ENCODE assay signal across 1 fruit fly cellular context in genomic region chrX:16158270-16158926, dm6.
TF ChIP-seq lines count a peak whose summit lies in the region.

No protein-coding gene starts in this region.

TF ChIP-seq in whole organism, embryonic, 481 proteins besides CTCF, POLR2A, EP300 and RAD21 (continued from another document and continues in another):
- TF ChIP-seq seq (GFP tag; IDR thresholded peaks at IDR 0.05; lab: Robert Waterston, UW) (no peak), gcm (GFP tag; optimal IDR thresholded peaks at IDR 0.05; lab: Kevin White, UChicago) (no peak), CG12769 (tag; optimal IDR thresholded peaks at IDR 0.05; lab: Kevin White, UChicago) (no peak), Gug (GFP tag; IDR thresholded peaks at IDR 0.05; lab: Robert Waterston, UW) (no peak), Oaz (GFP tag; IDR thresholded peaks at IDR 0.05; lab: Robert Waterston, UW) (no peak), CG4854 (GFP tag; optimal IDR thresholded peaks at IDR 0.05; lab: Kevin White, UChicago) (no peak), tap (tag; optimal IDR thresholded peaks at IDR 0.05; lab: Kevin White, UChicago) (no peak), ase (GFP tag; IDR thresholded peaks at IDR 0.05; lab: Robert Waterston, UW) (no peak), CG32767 (GFP tag; IDR thresholded peaks at IDR 0.05; lab: Robert Waterston, UW) (no peak), usp (GFP tag; optimal IDR thresholded peaks at IDR 0.05; lab: Kevin White, UChicago) (no peak), Sry-δ (GFP tag; optimal IDR thresholded peaks at IDR 0.05; lab: Kevin White, UChicago) (no peak), her (GFP tag; optimal IDR thresholded peaks at IDR 0.05; lab: Kevin White, UChicago) (no peak), Sox100B (GFP tag; optimal IDR thresholded peaks at IDR 0.05; lab: Kevin White, UChicago) (peak; percentile 36), CG1233 (GFP tag; optimal IDR thresholded peaks at IDR 0.05; lab: Kevin White, UChicago) (peak; percentile 2), Opbp (GFP tag; IDR thresholded peaks at IDR 0.05; lab: Robert Waterston, UW; ENCODE audit: partially characterized antibody) (no peak), cas (GFP tag; IDR thresholded peaks at IDR 0.05; lab: Robert Waterston, UW) (no peak), tup (GFP tag; optimal IDR thresholded peaks at IDR 0.05; lab: Kevin White, UChicago) (no peak), Vsx1 (GFP tag; optimal IDR thresholded peaks at IDR 0.05; lab: Kevin White, UChicago) (no peak), B-H2 (GFP tag; optimal IDR thresholded peaks at IDR 0.05; lab: Kevin White, UChicago) (no peak), CG4730 (GFP tag; IDR thresholded peaks at IDR 0.05; lab: Robert Waterston, UW) (no peak), CoRest (tag; optimal IDR thresholded peaks at IDR 0.05; lab: Kevin White, UChicago) (peak; percentile 58), twi (tag; optimal IDR thresholded peaks at IDR 0.05; lab: Kevin White, UChicago) (no peak), Dbx (GFP tag; IDR thresholded peaks at IDR 0.05; lab: Robert Waterston, UW) (no peak), Hmr (GFP tag; optimal IDR thresholded peaks at IDR 0.05; lab: Kevin White, UChicago) (peak; percentile 43), CG6654 (GFP tag; optimal IDR thresholded peaks at IDR 0.05; lab: Kevin White, UChicago) (no peak), vnd (GFP tag; IDR thresholded peaks at IDR 0.05; lab: Robert Waterston, UW; ENCODE audit: partially characterized antibody) (no peak), Hsf (GFP tag; optimal IDR thresholded peaks at IDR 0.05; lab: Kevin White, UChicago) (peak; percentile 47), zf30C (GFP tag; optimal IDR thresholded peaks at IDR 0.05; lab: Kevin White, UChicago) (peak; percentile 6), CG7745 (tag; optimal IDR thresholded peaks at IDR 0.05; lab: Kevin White, UChicago) (no peak), CG43689 (GFP tag; IDR thresholded peaks at IDR 0.05; lab: Robert Waterston, UW) (no peak), CG11696 (GFP tag; IDR thresholded peaks at IDR 0.05; lab: Robert Waterston, UW) (no peak), CG31224 (GFP tag; IDR thresholded peaks at IDR 0.05; lab: Robert Waterston, UW) (no peak), Fer1 (GFP tag; optimal IDR thresholded peaks at IDR 0.05; lab: Kevin White, UChicago) (no peak), GATAe (GFP tag; conservative IDR thresholded peaks at IDR 0.05; lab: Robert Waterston, UW) (no peak), toy (GFP tag; IDR thresholded peaks at IDR 0.05; lab: Robert Waterston, UW) (no peak), Sin3A (optimal IDR thresholded peaks at IDR 0.05; lab: Kevin White, UChicago) (no peak), CG7357 (GFP tag; IDR thresholded peaks at IDR 0.05; lab: Robert Waterston, UW) (no peak), CG12942 (GFP tag; optimal IDR thresholded peaks at IDR 0.05; lab: Kevin White, UChicago) (no peak), CG7271 (tag; optimal IDR thresholded peaks at IDR 0.05; lab: Kevin White, UChicago) (no peak), bigmax (GFP tag; optimal IDR thresholded peaks at IDR 0.05; lab: Kevin White, UChicago) (no peak), wek (GFP tag; optimal IDR thresholded peaks at IDR 0.05; lab: Kevin White, UChicago) (no peak), chinmo (GFP tag; IDR thresholded peaks at IDR 0.05; lab: Robert Waterston, UW; ENCODE audit: partially characterized antibody) (0 out of 4 replicates have a peak, but pooled peaks have one; percentile 26), vvl (GFP tag; IDR thresholded peaks at IDR 0.05; lab: Robert Waterston, UW) (0 out of 2 replicates have a peak, but pooled peaks have one; percentile 39), stc (GFP tag; IDR thresholded peaks at IDR 0.05; lab: Robert Waterston, UW) (no peak), CG16863 (GFP tag; optimal IDR thresholded peaks at IDR 0.05; lab: Kevin White, UChicago) (peak; percentile 28), CG18599 (GFP tag; optimal IDR thresholded peaks at IDR 0.05; lab: Kevin White, UChicago) (peak; percentile 26), CG9437 (GFP tag; optimal IDR thresholded peaks at IDR 0.05; lab: Kevin White, UChicago) (peak; percentile 36), Hand (GFP tag; optimal IDR thresholded peaks at IDR 0.05; lab: Kevin White, UChicago) (no peak), br (optimal IDR thresholded peaks at IDR 0.05; lab: Kevin White, UChicago) (no peak), CG10209 (GFP tag; optimal IDR thresholded peaks at IDR 0.05; lab: Kevin White, UChicago) (peak; percentile 38), Dad (GFP tag; optimal IDR thresholded peaks at IDR 0.05; lab: Kevin White, UChicago) (no peak), so (GFP tag; IDR thresholded peaks at IDR 0.05; lab: Robert Waterston, UW) (no peak), CG17612 (GFP tag; IDR thresholded peaks at IDR 0.05; lab: Robert Waterston, UW) (no peak), ewg (GFP tag; optimal IDR thresholded peaks at IDR 0.05; lab: Kevin White, UChicago) (peak; percentile 15), Jarid2 (GFP tag; optimal IDR thresholded peaks at IDR 0.05; lab: Kevin White, UChicago) (no peak), Gsc (GFP tag; IDR thresholded peaks at IDR 0.05; lab: Robert Waterston, UW) (no peak), Ets97D (GFP tag; optimal IDR thresholded peaks at IDR 0.05; lab: Kevin White, UChicago) (peak; percentile 0), Atf-2 (GFP tag; optimal IDR thresholded peaks at IDR 0.05; lab: Kevin White, UChicago) (peak; percentile 49), CG10462 (GFP tag; optimal IDR thresholded peaks at IDR 0.05; lab: Kevin White, UChicago) (no peak), CG8089 (GFP tag; optimal IDR thresholded peaks at IDR 0.05; lab: Kevin White, UChicago) (peak; percentile 43), hkb (optimal IDR thresholded peaks at IDR 0.05; lab: Kevin White, UChicago) (no peak), hkb (GFP tag; IDR thresholded peaks at IDR 0.05; lab: Robert Waterston, UW) (peak; percentile 43; the same call in 1 of the 2 replicates), salm (tag; optimal IDR thresholded peaks at IDR 0.05; lab: Kevin White, UChicago) (no peak), Doc3 (GFP tag; IDR thresholded peaks at IDR 0.05; lab: Robert Waterston, UW; ENCODE audit: partially characterized antibody) (no peak), CG32532 (GFP tag; IDR thresholded peaks at IDR 0.05; lab: Robert Waterston, UW) (no peak), CG2120 (GFP tag; optimal IDR thresholded peaks at IDR 0.05; lab: Kevin White, UChicago) (peak; percentile 53), CG8290 (GFP tag; optimal IDR thresholded peaks at IDR 0.05; lab: Kevin White, UChicago) (no peak), CG8290 (tag; optimal IDR thresholded peaks at IDR 0.05; lab: Kevin White, UChicago) (no peak), CG6272 (GFP tag; IDR thresholded peaks at IDR 0.05; lab: Robert Waterston, UW) (no peak), gt (GFP tag; IDR thresholded peaks at IDR 0.05; lab: Robert Waterston, UW) (no peak), Lpt (GFP tag; optimal IDR thresholded peaks at IDR 0.05; lab: Kevin White, UChicago) (no peak), Doc2 (GFP tag; IDR thresholded peaks at IDR 0.05; lab: Robert Waterston, UW) (no peak), Meics (GFP tag; optimal IDR thresholded peaks at IDR 0.05; lab: Kevin White, UChicago) (peak; percentile 45), CG18476 (GFP tag; optimal IDR thresholded peaks at IDR 0.05; lab: Kevin White, UChicago) (no peak), D19B (GFP tag; optimal IDR thresholded peaks at IDR 0.05; lab: Kevin White, UChicago) (no peak), CG18764 (GFP tag; optimal IDR thresholded peaks at IDR 0.05; lab: Kevin White, UChicago) (no peak), danr (GFP tag; IDR thresholded peaks at IDR 0.05; lab: Robert Waterston, UW) (no peak), CG6854 (GFP tag; optimal IDR thresholded peaks at IDR 0.05; lab: Kevin White, UChicago) (no peak), ara (GFP tag; IDR thresholded peaks at IDR 0.05; lab: Robert Waterston, UW) (no peak), CG12299 (tag; optimal IDR thresholded peaks at IDR 0.05; lab: Kevin White, UChicago) (no peak), chn (GFP tag; optimal IDR thresholded peaks at IDR 0.05; lab: Kevin White, UChicago) (peak; percentile 11), az2 (GFP tag; optimal IDR thresholded peaks at IDR 0.05; lab: Kevin White, UChicago) (peak; percentile 32), sug (tag; optimal IDR thresholded peaks at IDR 0.05; lab: Kevin White, UChicago) (no peak), crc (GFP tag; optimal IDR thresholded peaks at IDR 0.05; lab: Kevin White, UChicago) (no peak), NfI (GFP tag; optimal IDR thresholded peaks at IDR 0.05; lab: Kevin White, UChicago) (peak; percentile 35), fru (optimal IDR thresholded peaks at IDR 0.05; lab: Kevin White, UChicago) (no peak), CG7372 (GFP tag; IDR thresholded peaks at IDR 0.05; lab: Robert Waterston, UW) (no peak), onecut (GFP tag; IDR thresholded peaks at IDR 0.05; lab: Robert Waterston, UW) (no peak), odd (GFP tag; optimal IDR thresholded peaks at IDR 0.05; lab: Kevin White, UChicago) (peak; percentile 18), ab (GFP tag; optimal IDR thresholded peaks at IDR 0.05; lab: Kevin White, UChicago) (no peak), HmgD (GFP tag; optimal IDR thresholded peaks at IDR 0.05; lab: Kevin White, UChicago) (no peak), H2.0 (GFP tag; IDR thresholded peaks at IDR 0.05; lab: Robert Waterston, UW) (no peak), tgo (GFP tag; IDR thresholded peaks at IDR 0.05; lab: Robert Waterston, UW) (peak; percentile 34; the same call in 1 of the 3 replicates), eyg (GFP tag; optimal IDR thresholded peaks at IDR 0.05; lab: Kevin White, UChicago) (no peak), slou (GFP tag; optimal IDR thresholded peaks at IDR 0.05; lab: Kevin White, UChicago) (no peak), CG3065 (GFP tag; optimal IDR thresholded peaks at IDR 0.05; lab: Kevin White, UChicago) (no peak), CG2129 (GFP tag; IDR thresholded peaks at IDR 0.05; lab: Robert Waterston, UW; ENCODE audit: partially characterized antibody) (no peak), CG18011 (GFP tag; optimal IDR thresholded peaks at IDR 0.05; lab: Kevin White, UChicago) (no peak), Hey (tag; optimal IDR thresholded peaks at IDR 0.05; lab: Kevin White, UChicago) (no peak), Adf1 (GFP tag; IDR thresholded peaks at IDR 0.05; lab: Robert Waterston, UW) (no peak), stwl (tag; optimal IDR thresholded peaks at IDR 0.05; lab: Kevin White, UChicago) (peak; percentile 3), Ada2b (GFP tag; IDR thresholded peaks at IDR 0.05; lab: Robert Waterston, UW) (peak; percentile 49; the same call in 1 of the 2 replicates), CG16779 (GFP tag; IDR thresholded peaks at IDR 0.05; lab: Robert Waterston, UW) (no peak), CG10431 (GFP tag; optimal IDR thresholded peaks at IDR 0.05; lab: Kevin White, UChicago) (no peak), gce (GFP tag; IDR thresholded peaks at IDR 0.05; lab: Robert Waterston, UW) (no peak), sob (GFP tag; IDR thresholded peaks at IDR 0.05; lab: Robert Waterston, UW) (0 out of 2 replicates have a peak, but pooled peaks have one; percentile 31), Dip2 (GFP tag; IDR thresholded peaks at IDR 0.05; lab: Robert Waterston, UW) (no peak), ERR (GFP tag; optimal IDR thresholded peaks at IDR 0.05; lab: Kevin White, UChicago) (no peak), Chrac-16 (GFP tag; optimal IDR thresholded peaks at IDR 0.05; lab: Kevin White, UChicago) (peak; percentile 15), Hmx (GFP tag; optimal IDR thresholded peaks at IDR 0.05; lab: Kevin White, UChicago) (no peak), Antp (GFP tag; optimal IDR thresholded peaks at IDR 0.05; lab: Kevin White, UChicago) (peak; percentile 46), fd96Cb (tag; optimal IDR thresholded peaks at IDR 0.05; lab: Kevin White, UChicago) (peak; percentile 59), emc (GFP tag; optimal IDR thresholded peaks at IDR 0.05; lab: Kevin White, UChicago) (no peak), CG6765 (GFP tag; optimal IDR thresholded peaks at IDR 0.05; lab: Kevin White, UChicago) (no peak), CG6683 (GFP tag; optimal IDR thresholded peaks at IDR 0.05; lab: Kevin White, UChicago) (no peak), CG18262 (tag; optimal IDR thresholded peaks at IDR 0.05; lab: Kevin White, UChicago) (peak; percentile 60), al (GFP tag; IDR thresholded peaks at IDR 0.05; lab: Robert Waterston, UW) (no peak), Tbp (GFP tag; optimal IDR thresholded peaks at IDR 0.05; lab: Kevin White, UChicago) (no peak), CG13624 (GFP tag; optimal IDR thresholded peaks at IDR 0.05; lab: Kevin White, UChicago) (peak; percentile 34), CG6254 (GFP tag; optimal IDR thresholded peaks at IDR 0.05; lab: Kevin White, UChicago) (peak; percentile 39), Poxn (GFP tag; IDR thresholded peaks at IDR 0.05; lab: Robert Waterston, UW) (no peak), ato (GFP tag; IDR thresholded peaks at IDR 0.05; lab: Robert Waterston, UW; ENCODE audit: partially characterized antibody) (no peak), CG5953 (GFP tag; IDR thresholded peaks at IDR 0.05; lab: Robert Waterston, UW) (no peak), slp2 (GFP tag; optimal IDR thresholded peaks at IDR 0.05; lab: Kevin White, UChicago) (peak; percentile 25), BtbVII (GFP tag; optimal IDR thresholded peaks at IDR 0.05; lab: Kevin White, UChicago) (no peak), cato (GFP tag; optimal IDR thresholded peaks at IDR 0.05; lab: Kevin White, UChicago; ENCODE audit: borderline replicate concordance) (peak; percentile 22), Nf-YA (GFP tag; IDR thresholded peaks at IDR 0.05; lab: Robert Waterston, UW) (no peak), esg (GFP tag; conservative IDR thresholded peaks at IDR 0.05; lab: Robert Waterston, UW) (peak; percentile 26; the same call in 1 of the 2 replicates), Trl (optimal IDR thresholded peaks at IDR 0.05; lab: Kevin White, UChicago) (no peak), Trl (GFP tag; optimal IDR thresholded peaks at IDR 0.05; lab: Kevin White, UChicago) (peak; percentile 55), CG7556 (GFP tag; optimal IDR thresholded peaks at IDR 0.05; lab: Kevin White, UChicago) (peak; percentile 39), slbo (GFP tag; IDR thresholded peaks at IDR 0.05; lab: Robert Waterston, UW) (peak; percentile 62), Dll (GFP tag; IDR thresholded peaks at IDR 0.05; lab: Robert Waterston, UW; ENCODE audit: partially characterized antibody) (no peak), Xrp1 (GFP tag; IDR thresholded peaks at IDR 0.05; lab: Robert Waterston, UW) (no peak), CG4707 (GFP tag; optimal IDR thresholded peaks at IDR 0.05; lab: Kevin White, UChicago) (no peak), CG14050 (GFP tag; IDR thresholded peaks at IDR 0.05; lab: Robert Waterston, UW) (0 out of 3 replicates have a peak, but pooled peaks have one; percentile 18), CG4328 (GFP tag; optimal IDR thresholded peaks at IDR 0.05; lab: Kevin White, UChicago) (no peak), CG13775 (GFP tag; optimal IDR thresholded peaks at IDR 0.05; lab: Kevin White, UChicago) (no peak)
